Worm (Caenorhabditis elegans): Measurements from ENCODE around the gene H04D03.6.
"Not testable (repeated sequence)": the region's sequence is repeated elsewhere in the genome, so short reads cannot be mapped to it uniquely, and the experiment has no call there.

The H04D03.6 gene

DNA sequence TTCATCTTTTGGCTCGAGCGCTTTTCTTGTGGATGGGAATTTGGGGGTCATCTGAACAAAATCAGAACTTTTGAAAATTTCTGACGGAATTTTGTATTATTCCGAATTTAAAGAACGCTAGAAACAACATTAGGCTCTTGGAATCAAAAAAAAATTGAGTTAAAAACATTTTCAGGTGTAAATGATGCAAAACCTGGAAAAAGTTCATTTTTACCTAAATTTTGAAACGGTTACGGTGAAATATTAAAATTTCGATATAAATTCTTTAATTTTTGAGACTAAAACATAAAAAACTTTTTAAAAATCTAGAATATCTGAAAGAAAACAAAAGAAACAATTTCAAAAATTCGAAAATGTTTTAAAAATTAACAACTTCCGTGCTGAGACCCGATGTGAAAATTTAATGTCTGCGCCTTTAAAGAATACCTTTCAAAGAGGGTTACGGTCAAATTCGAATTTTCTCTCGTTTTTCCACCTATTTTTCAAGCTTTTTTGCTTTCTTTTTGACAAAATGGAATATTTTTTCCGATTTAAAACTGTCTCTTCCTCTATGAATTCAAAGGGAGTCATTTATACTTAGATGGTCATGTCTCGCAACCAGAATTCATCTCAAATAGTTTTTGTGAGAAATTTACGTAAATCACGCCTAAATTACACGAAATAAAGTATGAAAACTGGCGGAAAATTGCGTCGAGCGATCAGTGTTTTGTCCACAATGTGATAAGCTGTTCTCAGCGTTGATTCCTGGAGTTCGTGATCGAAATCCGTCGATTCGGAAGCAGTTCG, 3.9 kb upstream of the H04D03.6 start, which contains the start of the genes H04D03.2 and ecps-2:
Gene H04D03.2, minus strand, starts transcription at position 51 of the 786 bp plus-strand sequence.
Gene ecps-2, plus strand, starts transcription at position 736 of the 786 bp plus-strand sequence.
- no peak for TF ChIP-seq unc-62 (GFP tag; optimal IDR thresholded peaks at IDR 0.05)

DNA sequence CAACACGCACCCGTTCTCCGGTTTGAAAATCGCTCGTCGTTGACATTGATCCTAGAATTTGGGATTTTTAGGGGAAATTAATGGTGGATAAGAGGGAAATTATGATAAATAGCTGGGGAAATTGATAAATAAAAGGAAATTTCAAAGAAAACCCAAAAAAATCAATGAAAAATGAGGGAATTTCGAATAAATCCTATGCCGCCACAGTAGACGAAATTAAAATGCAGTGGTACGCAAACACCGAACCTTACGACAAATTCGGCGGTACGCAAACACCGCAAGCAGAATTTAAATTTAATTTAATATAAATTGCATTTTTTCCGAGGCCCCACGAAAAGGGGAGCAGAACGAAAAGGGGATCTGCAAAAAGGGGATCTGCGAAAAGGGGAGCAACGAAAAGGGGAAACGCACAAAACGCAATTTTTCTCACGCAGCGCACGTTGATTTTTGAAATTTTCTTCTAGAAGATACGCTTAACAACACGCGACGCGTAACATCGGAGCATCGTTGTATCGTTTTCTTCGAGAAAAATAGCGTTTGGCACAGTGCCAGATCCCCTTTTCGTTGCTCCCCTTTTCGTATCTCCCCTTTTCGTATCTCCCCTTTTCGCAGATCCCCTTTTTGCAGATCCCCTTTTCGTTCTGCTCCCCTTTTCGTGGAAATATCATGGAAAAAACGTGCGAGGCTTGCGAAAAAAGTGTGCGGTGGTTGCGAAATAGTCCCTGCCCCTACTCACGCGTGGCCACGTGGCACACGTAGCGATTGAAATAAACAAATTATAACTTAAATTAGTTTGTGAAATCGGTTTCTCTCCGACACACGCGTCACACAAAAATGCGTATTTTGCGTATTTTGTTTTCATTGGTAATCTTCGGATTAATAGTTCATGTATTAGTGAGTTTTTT, 2.5 kb downstream of the H04D03.6 start, which contains the start of the genes smrd-1 and enu-3.1:
Gene smrd-1, minus strand, starts transcription at position 51 of the 905 bp plus-strand sequence.
Gene enu-3.1, plus strand, starts transcription at position 339 of the 905 bp plus-strand sequence.
- TF ChIP-seq unc-62 (GFP tag; optimal IDR thresholded peaks at IDR 0.05), result not testable (repeated sequence)

DNA sequence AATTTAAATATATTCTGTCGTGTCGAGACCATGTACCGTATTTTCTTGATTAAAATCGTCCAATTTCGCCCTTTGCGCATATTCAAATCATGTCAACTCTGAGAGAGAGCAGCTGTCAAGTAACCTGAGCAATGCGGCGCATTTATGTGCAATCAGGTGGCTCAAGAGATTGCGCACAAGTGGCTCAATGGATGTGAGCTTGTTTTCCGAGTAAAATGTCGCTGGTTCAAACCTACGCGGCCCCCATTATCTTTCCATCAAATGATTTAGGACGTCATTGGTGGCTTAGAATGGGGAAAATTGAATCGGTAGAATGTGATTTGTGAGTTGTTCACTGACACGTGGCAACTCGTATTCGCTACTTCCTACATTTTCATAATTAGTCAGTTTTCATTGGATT, 6.6 kb downstream of the H04D03.6 start:
- no peak for TF ChIP-seq unc-62 (GFP tag; optimal IDR thresholded peaks at IDR 0.05)

DNA sequence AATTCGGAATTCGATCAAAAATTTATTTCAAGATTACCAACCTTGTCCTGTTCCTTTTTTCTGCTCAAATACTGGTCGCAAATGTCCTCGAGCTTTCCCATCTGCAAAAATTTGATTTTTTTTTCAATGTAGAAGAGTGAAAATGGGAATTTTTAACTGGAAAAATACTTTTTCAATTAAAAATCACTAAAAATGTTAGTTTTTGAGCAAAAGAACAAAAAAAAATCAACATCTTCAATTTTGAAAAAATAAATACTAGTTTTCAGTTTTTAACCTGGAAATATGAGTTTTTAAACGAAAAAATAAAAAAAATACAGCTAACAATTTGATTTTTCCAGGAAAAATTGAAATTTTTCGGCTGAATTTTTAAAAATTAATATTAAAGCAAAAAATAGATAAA, 10.8 kb downstream of the H04D03.6 start, which contains the start of gene prp-3:
Gene prp-3, minus strand, starts transcription at position 101 of the 400 bp plus-strand sequence.
- no peak for TF ChIP-seq unc-62 (GFP tag; optimal IDR thresholded peaks at IDR 0.05)

DNA sequence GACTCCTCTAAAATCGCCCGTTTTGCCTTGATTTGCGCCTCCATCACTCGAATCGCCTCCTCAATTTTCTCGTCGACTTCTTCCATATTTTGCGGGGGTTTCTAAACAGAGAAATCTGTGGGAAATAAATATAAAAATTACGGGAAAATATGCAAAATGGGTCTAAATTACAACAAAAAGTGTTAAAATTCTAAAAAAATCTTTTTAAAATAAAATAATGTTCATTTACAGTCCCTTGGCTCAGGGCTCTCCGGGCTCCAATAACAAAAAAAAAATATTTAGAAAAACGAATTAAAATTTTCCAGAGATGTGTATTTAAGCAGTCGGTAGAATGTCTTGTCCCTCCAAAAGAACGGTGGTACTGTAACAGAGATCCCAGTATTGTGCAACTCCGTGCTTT, 14.8 kb downstream of the H04D03.6 start, which contains the start of gene M03C11.6:
Gene M03C11.6, minus strand, starts transcription at position 101 of the 400 bp plus-strand sequence.
- TF ChIP-seq unc-62 (GFP tag; optimal IDR thresholded peaks at IDR 0.05), result no peak

DNA sequence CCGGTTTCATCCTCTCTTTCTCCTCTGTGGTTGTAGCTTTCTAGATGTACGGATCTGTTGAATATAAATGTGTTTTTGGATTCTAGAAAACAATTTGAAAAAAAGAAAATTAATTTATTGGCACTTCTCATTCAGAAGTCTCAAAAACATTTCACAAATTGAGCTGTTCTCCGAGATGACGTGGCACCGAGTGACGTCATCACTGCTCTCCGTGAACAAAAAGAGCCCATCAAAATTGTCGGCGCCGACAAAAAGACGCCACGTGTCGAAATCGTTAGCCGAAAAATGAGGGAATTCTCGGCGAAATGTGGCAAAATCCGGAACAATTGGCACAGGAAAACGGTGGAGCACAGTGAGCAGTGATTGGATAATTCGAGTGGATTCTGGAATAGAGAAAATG, 17.0 kb downstream of the H04D03.6 start:
- no peak for TF ChIP-seq unc-62 (GFP tag; optimal IDR thresholded peaks at IDR 0.05)

DNA sequence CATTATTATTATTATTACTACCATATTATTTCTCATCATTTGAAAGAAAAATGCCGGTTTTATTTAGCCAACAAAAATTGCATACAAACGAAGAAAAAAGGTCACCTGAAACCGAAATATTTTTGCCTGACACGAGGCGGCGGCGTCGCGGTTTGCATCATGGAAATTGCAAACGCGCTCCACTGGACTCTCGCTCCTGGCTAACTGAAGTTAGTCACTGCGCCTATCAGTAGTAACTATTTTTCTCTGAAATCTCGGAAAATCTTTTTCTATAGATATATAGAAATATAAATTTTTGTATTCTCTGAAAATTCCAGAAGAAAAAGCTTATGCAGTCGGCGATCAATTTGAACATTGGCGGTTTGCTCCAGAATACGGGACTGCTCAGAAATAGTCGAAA, 22.9 kb downstream of the H04D03.6 start, which contains the start of gene ymel-1:
Gene ymel-1, plus strand, starts transcription at position 318 of the 400 bp plus-strand sequence.
- TF ChIP-seq unc-62 (GFP tag; optimal IDR thresholded peaks at IDR 0.05), result no peak

DNA sequence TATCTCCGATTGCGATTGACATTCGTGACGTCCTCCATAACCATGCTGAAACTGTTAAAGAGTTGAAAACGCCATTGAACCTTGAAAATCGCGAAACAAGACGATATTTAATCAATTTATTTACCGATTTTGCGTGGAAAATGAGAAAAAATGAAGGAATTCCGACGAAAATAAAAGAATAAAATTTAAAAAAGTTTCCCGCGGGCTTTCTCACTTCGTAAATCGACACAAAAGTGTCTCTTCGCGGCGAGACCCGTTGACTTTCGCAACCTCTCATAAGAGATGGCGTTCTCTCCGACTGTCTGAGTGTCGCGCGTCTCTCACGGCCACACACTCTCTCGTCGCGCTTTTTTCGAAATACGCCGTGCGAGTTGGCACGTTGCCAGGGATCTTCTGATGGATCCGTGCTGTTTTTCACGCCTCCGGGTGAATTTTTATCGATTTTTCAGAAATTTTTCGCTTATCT, 31.4 kb downstream of the H04D03.6 start, which contains the start of gene hat-1:
Gene hat-1, minus strand, starts transcription at position 51 of the 466 bp plus-strand sequence.
- no peak for TF ChIP-seq unc-62 (GFP tag; optimal IDR thresholded peaks at IDR 0.05)

DNA sequence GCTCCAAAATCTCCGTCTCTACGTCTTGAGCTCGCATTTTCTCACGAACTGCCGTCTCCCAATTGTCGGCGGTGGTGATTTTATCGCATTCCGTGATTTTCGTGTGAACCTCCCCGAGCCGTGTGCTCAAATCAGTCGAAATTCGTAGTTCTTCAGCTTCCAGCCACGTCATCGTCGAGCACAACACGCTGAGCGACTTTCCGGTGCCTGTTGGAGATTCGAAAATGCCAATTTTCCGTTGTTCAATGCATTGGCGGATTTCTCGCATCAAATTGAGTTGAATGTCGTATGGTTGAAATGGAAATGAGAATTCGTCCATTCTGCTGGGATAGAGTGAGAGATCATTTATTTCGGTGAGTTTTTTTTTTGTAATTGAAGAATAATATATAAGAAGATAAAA, 33.8 kb downstream of the H04D03.6 start, which contains the start of the genes M03C11.3 and chl-1:
Gene M03C11.3, plus strand, starts transcription at position 153 of the 400 bp plus-strand sequence.
Gene chl-1, minus strand, starts transcription at position 323 of the 400 bp plus-strand sequence.
- no peak for TF ChIP-seq unc-62 (GFP tag; optimal IDR thresholded peaks at IDR 0.05)

DNA sequence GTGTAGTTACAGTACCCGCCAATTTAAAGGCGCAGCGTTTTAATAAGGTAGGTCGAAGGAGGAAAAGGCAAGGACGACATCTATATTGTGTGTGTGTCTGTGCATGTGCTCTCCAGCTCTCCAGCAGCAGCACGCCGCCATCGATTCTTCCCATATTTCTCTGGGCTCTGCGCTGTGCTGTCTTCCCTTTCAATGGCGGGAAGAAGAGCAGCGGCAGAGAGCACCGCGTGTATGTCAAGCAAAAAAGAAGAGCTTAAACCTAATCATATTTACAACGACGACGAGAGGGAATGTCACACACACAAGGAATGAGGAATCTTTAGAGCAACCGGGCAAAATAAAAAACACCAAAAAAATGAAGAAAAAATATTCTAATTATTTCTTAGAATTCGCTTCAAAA, 39.8 kb downstream of the H04D03.6 start:
- TF ChIP-seq unc-62 (GFP tag; optimal IDR thresholded peaks at IDR 0.05), result no peak

DNA sequence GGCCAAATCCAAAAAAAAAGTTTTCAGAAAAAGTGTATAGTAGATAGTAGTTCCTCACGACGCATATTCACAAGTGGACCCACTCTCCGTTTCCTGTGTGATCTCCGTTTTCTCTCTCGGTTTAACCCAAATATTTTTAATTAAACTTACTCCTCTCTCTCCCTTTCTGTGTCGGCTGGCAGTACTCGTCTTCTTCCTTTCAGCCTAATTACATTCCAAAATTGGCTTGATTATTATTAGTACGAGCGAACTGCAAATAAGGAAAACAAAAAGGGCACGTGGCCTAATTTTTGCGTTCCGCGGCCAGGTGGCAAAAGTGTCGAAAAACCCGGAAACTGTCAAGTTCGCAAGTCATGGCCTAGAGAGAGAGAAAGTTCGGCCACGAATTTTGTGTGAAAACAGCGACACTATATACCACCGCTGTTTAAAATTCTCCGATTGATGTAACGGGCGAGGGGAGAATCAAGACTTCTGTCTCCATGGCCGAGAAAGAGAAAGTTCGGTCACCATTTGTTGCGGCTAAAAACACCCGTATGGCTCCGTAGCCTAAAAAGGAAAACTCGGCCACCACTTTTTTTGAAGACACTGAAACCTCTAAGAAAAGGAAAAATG, 41.7 kb downstream of the H04D03.6 start:
- TF ChIP-seq unc-62 (GFP tag; optimal IDR thresholded peaks at IDR 0.05), result no peak

DNA sequence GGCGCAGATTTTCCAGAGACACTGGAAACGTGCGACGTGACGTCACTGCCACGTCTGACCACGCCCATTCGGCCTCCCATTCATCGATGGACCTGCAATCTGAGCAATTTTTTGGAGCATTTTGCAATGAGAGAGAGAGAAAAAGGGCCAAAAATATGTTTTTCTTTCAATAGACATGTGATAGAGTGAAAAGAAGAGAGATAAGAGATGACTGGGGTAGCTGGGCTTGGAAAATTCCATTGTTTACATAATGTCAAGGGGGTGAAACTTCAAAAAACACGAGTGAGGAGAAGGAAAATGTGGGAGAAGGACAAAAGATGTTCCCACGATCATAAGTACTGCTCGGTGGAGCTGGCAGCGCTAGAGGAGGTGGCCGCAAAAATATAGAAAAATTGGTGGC, 42.7 kb downstream of the H04D03.6 start, which contains the start of gene M03C11.1:
Gene M03C11.1, minus strand, starts transcription at position 101 of the 400 bp plus-strand sequence.
- TF ChIP-seq unc-62 (GFP tag; optimal IDR thresholded peaks at IDR 0.05), result no peak

DNA sequence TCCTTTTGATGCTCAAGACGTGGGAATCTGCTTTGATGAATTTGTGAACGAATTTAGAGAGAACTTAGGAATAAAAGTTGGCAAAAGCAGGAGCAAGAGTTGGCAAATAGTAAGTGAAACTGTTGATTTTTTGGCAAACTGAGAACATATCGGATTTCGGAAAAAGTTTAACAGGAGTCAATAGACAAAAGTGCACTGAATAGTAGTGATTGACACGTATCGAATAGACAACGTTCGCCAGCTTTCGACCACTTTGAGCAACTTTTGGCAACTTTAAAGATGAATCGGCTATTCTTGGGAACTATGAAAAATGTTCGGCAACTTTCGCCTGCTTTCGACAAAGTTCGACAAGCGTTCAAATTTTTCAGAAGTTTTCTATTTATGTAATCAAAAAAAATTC, 47.1 kb downstream of the H04D03.6 start, which contains the start of gene M03C11.9:
Gene M03C11.9, minus strand, starts transcription at position 101 of the 400 bp plus-strand sequence.
- no peak for TF ChIP-seq unc-62 (GFP tag; optimal IDR thresholded peaks at IDR 0.05)

DNA sequence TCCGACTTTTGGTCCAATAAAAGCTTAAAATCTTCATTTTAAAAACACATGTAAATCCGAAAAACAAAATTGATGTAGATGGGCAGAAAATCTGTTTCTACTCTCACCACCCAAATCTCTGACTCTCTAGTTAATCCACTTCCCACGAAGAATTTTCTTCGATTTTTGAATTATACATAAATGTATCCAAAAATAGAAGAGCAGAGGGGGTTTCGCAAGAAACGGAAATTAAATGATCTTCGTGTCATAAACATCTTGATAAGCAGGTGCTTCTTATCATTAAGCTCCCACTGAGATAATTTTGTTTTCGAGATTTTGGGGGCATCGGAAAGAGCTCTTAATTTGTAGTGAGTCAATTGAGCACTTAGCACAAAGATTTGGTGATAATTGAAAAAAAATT, 49.1 kb downstream of the H04D03.6 start:
- no peak for TF ChIP-seq unc-62 (GFP tag; optimal IDR thresholded peaks at IDR 0.05)

Data from whole organism, dauer.